Worm (Caenorhabditis elegans) whole organism, L2 larva: ENCODE results near the gene W02F12.8.

Source experiments
- lin-13 ChIP-seq: fragments of 150-350 bp; optimal IDR thresholded peaks from 2 replicates; lab custom pipeline; 2014; ENCODE audit warnings: missing biosample characterization, missing genetic modification reagents, missing genetic modification characterization
- lsy-2 ChIP-seq, 2 experiments: fragments of 150-350 bp in 1 of 2; sonication (generic microtip) in 1 of 2; optimal IDR thresholded peaks; 2 replicates each; lab custom pipeline; 2014 to 2017; ENCODE audit warnings: missing biosample characterization in 2 of 2, missing genetic modification characterization in 2 of 2
- nhr-77 ChIP-seq: fragments of 150-350 bp; optimal IDR thresholded peaks from 2 replicates; lab custom pipeline; 2014; ENCODE audit warnings: missing biosample characterization, missing genetic modification characterization
- unc-62 ChIP-seq: fragments of 150-350 bp; optimal IDR thresholded peaks from 2 replicates; lab custom pipeline; 2014; ENCODE audit warnings: missing biosample characterization, missing genetic modification reagents, missing genetic modification characterization
- ztf-11 ChIP-seq: sonication (generic microtip); optimal IDR thresholded peaks from 2 replicates; lab custom pipeline; 2017; ENCODE audit warnings: missing biosample characterization, missing genetic modification characterization
- ztf-4 ChIP-seq: fragments of 150-350 bp; optimal IDR thresholded peaks from 2 replicates; lab custom pipeline; 2014; ENCODE audit warnings: missing biosample characterization, missing genetic modification characterization

- no peak for TF ChIP-seq lsy-2 (tag; optimal IDR thresholded peaks at IDR 0.05; lab: Kevin White, UChicago)
- TF ChIP-seq unc-62 (GFP tag; lab: Kevin White, UChicago), result no peak
- no peak for TF ChIP-seq nhr-77
- TF ChIP-seq lin-13 (GFP tag; lab: Kevin White, UChicago), result no peak
- TF ChIP-seq ztf-4, result no peak
- TF ChIP-seq ztf-11 (tag; lab: Kevin White, UChicago), result no peak
Measured at ce11 chrV:6645810-6646209, 48.8 kb downstream of the W02F12.8 start.
